Worm (Caenorhabditis elegans) whole organism, mixed stage, embryonic: ENCODE measurements around the gene fbxa-26.

Source experiments
- M03D4.4 ChIP-seq: sonication (generic microtip); optimal IDR thresholded peaks from 2 replicates; lab custom pipeline; 2017; ENCODE audit warnings: mild to moderate bottlenecking, missing genetic modification characterization, missing compliant biosample characterization
- bed-3 ChIP-seq: fragments of 200-800 bp; sonication (Bioruptor generic); optimal IDR thresholded peaks from 3 replicates; lab custom pipeline; 2018; ENCODE audit warnings: mild to moderate bottlenecking, missing genetic modification characterization, moderate library complexity, missing compliant biosample characterization
- blmp-1 ChIP-seq: fragments of 150-350 bp; optimal IDR thresholded peaks from 2 replicates; lab custom pipeline; 2014; ENCODE audit warnings: missing biosample characterization, missing genetic modification characterization
- ceh-39 ChIP-seq: fragments of 150-350 bp; optimal IDR thresholded peaks from 2 replicates; lab custom pipeline; 2014; ENCODE audit warnings: missing biosample characterization, missing genetic modification characterization
- ceh-43 ChIP-seq: fragments of 200-800 bp; sonication (Bioruptor generic); optimal IDR thresholded peaks from 2 replicates; lab custom pipeline; 2018; ENCODE audit warnings: mild to moderate bottlenecking, missing genetic modification characterization, moderate library complexity, missing compliant biosample characterization
- ces-1 ChIP-seq: fragments of 150-350 bp; optimal IDR thresholded peaks from 2 replicates; lab custom pipeline; 2014; ENCODE audit warnings: missing biosample characterization, missing genetic modification reagents, missing genetic modification characterization
- cnd-1 ChIP-seq: fragments of 200-800 bp; sonication (Bioruptor generic); optimal IDR thresholded peaks from 2 replicates; lab custom pipeline; 2018; ENCODE audit warnings: mild to moderate bottlenecking, missing genetic modification characterization, missing compliant biosample characterization
- drap-1 ChIP-seq: fragments of 200-800 bp; sonication (Bioruptor generic); optimal IDR thresholded peaks from 3 replicates; lab custom pipeline; 2018; ENCODE audit warnings: mild to moderate bottlenecking, missing genetic modification characterization, missing compliant biosample characterization
- elt-1 ChIP-seq: sonication (generic microtip); optimal IDR thresholded peaks from 2 replicates; lab custom pipeline; 2017; ENCODE audit warnings: missing genetic modification characterization, mild to moderate bottlenecking, missing compliant biosample characterization, antibody characterized with exemption, moderate library complexity, borderline replicate concordance; ENCODE audit not compliant: insufficient read depth
- elt-3 ChIP-seq: fragments of 150-350 bp; optimal IDR thresholded peaks from 2 replicates; lab custom pipeline; 2014; ENCODE audit warnings: missing biosample characterization, missing genetic modification characterization
- flh-1 ChIP-seq: fragments of 200-800 bp; sonication (Bioruptor generic); optimal IDR thresholded peaks from 2 replicates; lab custom pipeline; 2018; ENCODE audit warnings: mild to moderate bottlenecking, missing genetic modification characterization, moderate library complexity, missing compliant biosample characterization
- hlh-1 ChIP-seq: fragments of 150-350 bp; optimal IDR thresholded peaks from 2 replicates; lab custom pipeline; 2014; ENCODE audit warnings: missing biosample characterization, missing genetic modification reagents, missing genetic modification characterization
- lin-13 ChIP-seq: fragments of 150-350 bp; optimal IDR thresholded peaks from 2 replicates; lab custom pipeline; 2014; ENCODE audit warnings: missing biosample characterization, missing genetic modification characterization
- lin-32 ChIP-seq: fragments of 200-800 bp; sonication (Bioruptor generic); optimal IDR thresholded peaks from 2 replicates; lab custom pipeline; 2018; ENCODE audit warnings: mild to moderate bottlenecking, missing genetic modification characterization, missing compliant biosample characterization
- mab-5 ChIP-seq: fragments of 150-350 bp; optimal IDR thresholded peaks from 2 replicates; lab custom pipeline; 2014; ENCODE audit warnings: missing biosample characterization, missing genetic modification characterization
- mep-1 ChIP-seq: fragments of 150-350 bp; optimal IDR thresholded peaks from 2 replicates; lab custom pipeline; 2017; ENCODE audit warnings: missing biosample characterization, missing genetic modification reagents, missing genetic modification characterization, inconsistent platforms
- mls-2 ChIP-seq: sonication (generic microtip); optimal IDR thresholded peaks from 2 replicates; lab custom pipeline; 2016; ENCODE audit warnings: mild to moderate bottlenecking, missing genetic modification characterization, moderate library complexity, missing compliant biosample characterization
- nhr-12 ChIP-seq: fragments of 150-350 bp; optimal IDR thresholded peaks from 2 replicates; lab custom pipeline; 2014; ENCODE audit warnings: missing biosample characterization, missing genetic modification characterization
- nhr-2 ChIP-seq: fragments of 150-350 bp; optimal IDR thresholded peaks from 2 replicates; lab custom pipeline; 2014; ENCODE audit warnings: missing biosample characterization, missing genetic modification characterization
- nhr-28 ChIP-seq: fragments of 150-350 bp; optimal IDR thresholded peaks from 2 replicates; lab custom pipeline; 2014; ENCODE audit warnings: missing biosample characterization, missing genetic modification characterization
- pha-4 ChIP-seq: fragments of 150-350 bp; optimal IDR thresholded peaks from 2 replicates; lab custom pipeline; 2018; ENCODE audit warnings: missing biosample characterization, missing genetic modification reagents, missing genetic modification characterization
- sem-2 ChIP-seq: fragments of 200-800 bp; sonication (Bioruptor generic); optimal IDR thresholded peaks from 2 replicates; lab custom pipeline; 2018; ENCODE audit warnings: mild to moderate bottlenecking, missing genetic modification characterization, missing compliant biosample characterization
- snpc-4 ChIP-seq: fragments of 150-350 bp; optimal IDR thresholded peaks from 2 replicates; lab custom pipeline; 2014; ENCODE audit warnings: missing biosample characterization, missing genetic modification characterization
- sptf-1 ChIP-seq: sonication (generic microtip); optimal IDR thresholded peaks from 2 replicates; lab custom pipeline; 2017; ENCODE audit warnings: mild to moderate bottlenecking, missing genetic modification characterization, moderate library complexity, missing compliant biosample characterization
- tbx-8 ChIP-seq: fragments of 200-800 bp; sonication (Bioruptor generic); optimal IDR thresholded peaks from 2 replicates; lab custom pipeline; 2018; ENCODE audit warnings: mild to moderate bottlenecking, missing genetic modification characterization, moderate library complexity, missing compliant biosample characterization
- unc-120 ChIP-seq: sonication (generic microtip); optimal IDR thresholded peaks from 2 replicates; lab custom pipeline; 2017; ENCODE audit warnings: missing genetic modification characterization, missing compliant biosample characterization; ENCODE audit not compliant: poor library complexity, severe bottlenecking
- unc-39 ChIP-seq: fragments of 150-350 bp; optimal IDR thresholded peaks from 2 replicates; lab custom pipeline; 2014; ENCODE audit warnings: missing biosample characterization, missing genetic modification characterization
- unc-62 ChIP-seq: fragments of 150-350 bp; optimal IDR thresholded peaks from 2 replicates; lab custom pipeline; 2014; ENCODE audit warnings: missing biosample characterization, missing genetic modification reagents, missing genetic modification characterization
- zip-8 ChIP-seq: fragments of 150-350 bp; optimal IDR thresholded peaks from 2 replicates; lab custom pipeline; 2014; ENCODE audit warnings: missing biosample characterization, missing genetic modification characterization
- ztf-11 ChIP-seq: fragments of 150-350 bp; optimal IDR thresholded peaks from 2 replicates; lab custom pipeline; 2014; ENCODE audit warnings: missing biosample characterization, missing genetic modification characterization

The fbxa-26 gene

ce11 chrIII:1342488-1342887 lies at the start of gene fbxa-26:
TSS of gene fbxa-26 (minus strand) at chrIII:1342522.
- TF ChIP-seq mls-2 (tag; lab: Kevin White, UChicago) (no peak), bed-3 (GFP tag; lab: Kevin White, UChicago) (no peak), elt-3 (tag; lab: Kevin White, UChicago) (no peak), unc-120 (tag; lab: Kevin White, UChicago) (no peak), drap-1 (no peak), sptf-1 (no peak), unc-39 (no peak), pha-4 (no peak), mab-5 (tag; lab: Kevin White, UChicago) (no peak), snpc-4 (tag; lab: Kevin White, UChicago) (no peak), blmp-1 (no peak), sem-2 (GFP tag; lab: Kevin White, UChicago) (no peak), lin-13 (no peak)

- no peak for TF ChIP-seq blmp-1
- no peak for TF ChIP-seq flh-1 (GFP tag; lab: Kevin White, UChicago)
- no peak for TF ChIP-seq cnd-1 (tag; lab: Kevin White, UChicago)
- no peak for TF ChIP-seq nhr-12 (tag; lab: Kevin White, UChicago)
- TF ChIP-seq hlh-1 (tag; lab: Kevin White, UChicago): no peak
- no peak for TF ChIP-seq ceh-43 (GFP tag; lab: Kevin White, UChicago)
- no peak for TF ChIP-seq lin-32 (GFP tag; lab: Kevin White, UChicago)
- no peak for TF ChIP-seq sem-2 (GFP tag; lab: Kevin White, UChicago)
Observed at ce11 chrIII:1391752-1392151, 49.4 kb upstream of the fbxa-26 start, which contains the start of gene pals-17. TSS of gene pals-17 (minus strand) at chrIII:1391852.

- TF ChIP-seq ceh-39 (tag; lab: Kevin White, UChicago) (no peak), snpc-4 (tag; lab: Kevin White, UChicago) (no peak), nhr-2 (tag; lab: Kevin White, UChicago) (no peak), pha-4 (no peak), mep-1 (tag; lab: Kevin White, UChicago) (no peak), M03D4.4 (tag; lab: Kevin White, UChicago) (no peak), unc-120 (tag; lab: Kevin White, UChicago) (no peak), ceh-43 (GFP tag; lab: Kevin White, UChicago) (no peak)
Observed at ce11 chrIII:1389988-1390387, 47.7 kb upstream of the fbxa-26 start.

- TF ChIP-seq ztf-11 (no peak), pha-4 (no peak), mep-1 (tag; lab: Kevin White, UChicago) (no peak), lin-32 (GFP tag; lab: Kevin White, UChicago) (no peak), ceh-39 (tag; lab: Kevin White, UChicago) (no peak), bed-3 (GFP tag; lab: Kevin White, UChicago) (no peak), unc-62 (GFP tag; lab: Kevin White, UChicago) (no peak), sem-2 (GFP tag; lab: Kevin White, UChicago) (no peak), M03D4.4 (tag; lab: Kevin White, UChicago) (no peak), nhr-12 (tag; lab: Kevin White, UChicago) (no peak), elt-1 (tag; lab: Kevin White, UChicago) (no peak), snpc-4 (tag; lab: Kevin White, UChicago) (no peak), nhr-28 (tag; lab: Kevin White, UChicago) (no peak), tbx-8 (GFP tag; lab: Kevin White, UChicago) (no peak), lin-13 (no peak), ces-1 (GFP tag; lab: Kevin White, UChicago) (no peak), zip-8 (tag; lab: Kevin White, UChicago) (no peak), ceh-43 (GFP tag; lab: Kevin White, UChicago) (no peak), hlh-1 (tag; lab: Kevin White, UChicago) (no peak)
Observed at ce11 chrIII:1388274-1389058, 46.1 kb upstream of the fbxa-26 start, which contains the start of gene pals-20. TSS of gene pals-20 (minus strand) at chrIII:1388324.
